Worm (Caenorhabditis elegans): ENCODE results near the gene scav-3.

ce11 chrIII:12424066-12424465, 32.6 kb downstream of the scav-3 start:
- no peak for TF ChIP-seq tbx-2 (tag; optimal IDR thresholded peaks at IDR 0.05)
- no peak for TF ChIP-seq ceh-6 (GFP tag; optimal IDR thresholded peaks at IDR 0.05)
- no peak for TF ChIP-seq ztf-16 (tag; optimal IDR thresholded peaks at IDR 0.05)
- TF ChIP-seq dve-1 (tag; optimal IDR thresholded peaks at IDR 0.05): no peak
- TF ChIP-seq nhr-11 (tag; optimal IDR thresholded peaks at IDR 0.05): no peak
- TF ChIP-seq mec-3 (tag; optimal IDR thresholded peaks at IDR 0.05; ENCODE audit: borderline replicate concordance): no peak
- no peak for TF ChIP-seq ceh-18 (tag; optimal IDR thresholded peaks at IDR 0.05)
- TF ChIP-seq K02D7.2 (tag; optimal IDR thresholded peaks at IDR 0.05): no peak
- TF ChIP-seq ref-2 (tag; optimal IDR thresholded peaks at IDR 0.05): no peak
- TF ChIP-seq pqm-1 (tag; optimal IDR thresholded peaks at IDR 0.05): no peak
